Worm (Caenorhabditis elegans) whole organism, L4 larva: ENCODE data around the gene mak-1.

Source experiments
- F10B5.3 ChIP-seq: sonication (generic microtip); optimal IDR thresholded peaks from 2 replicates; lab custom pipeline; 2016; ENCODE audit warnings: mild to moderate bottlenecking, missing genetic modification characterization, missing compliant biosample characterization
- F44E2.7 ChIP-seq: fragments of 200-800 bp; sonication (Bioruptor generic); IDR thresholded peaks from 2 replicates; pipeline ENCODE4 v2.1.2; 2022; ENCODE audit warnings: missing genetic modification characterization, missing compliant biosample characterization
- F49E8.2 ChIP-seq: sonication (generic microtip); optimal IDR thresholded peaks from 2 replicates; lab custom pipeline; 2016; ENCODE audit warnings: missing compliant biosample characterization, mild to moderate bottlenecking, missing genetic modification characterization, borderline replicate concordance
- T26A8.4 ChIP-seq: fragments of 200-800 bp; sonication (Bioruptor generic); IDR thresholded peaks from 2 replicates; pipeline ENCODE4 v1.3.6; 2022; ENCODE audit warnings: missing genetic modification characterization, missing compliant biosample characterization
- Y75B8A.6 ChIP-seq: fragments of 200-800 bp; sonication (Bioruptor generic); IDR thresholded peaks from 2 replicates; pipeline ENCODE4 v1.3.6; 2022; ENCODE audit warnings: missing genetic modification reagents, missing genetic modification characterization, missing compliant biosample characterization
- aha-1 ChIP-seq: fragments of 150-350 bp; peaks from one replicate; lab custom pipeline; 2014; ENCODE audit warnings: missing biosample characterization, missing genetic modification characterization
- ama-1 ChIP-seq: fragments of 150-350 bp; optimal IDR thresholded peaks from 2 replicates; lab custom pipeline; 2014; ENCODE audit warnings: inconsistent platforms, mixed read lengths
- ceh-28 ChIP-seq: fragments of 150-350 bp; optimal IDR thresholded peaks from 2 replicates; lab custom pipeline; 2014; ENCODE audit warnings: missing biosample characterization, missing genetic modification reagents, missing genetic modification characterization
- ceh-62 ChIP-seq: sonication (generic microtip); optimal IDR thresholded peaks from 2 replicates; lab custom pipeline; 2017; ENCODE audit warnings: missing biosample characterization, missing genetic modification characterization
- cey-2 ChIP-seq: sonication (generic microtip); optimal IDR thresholded peaks from 3 replicates; lab custom pipeline; 2017; ENCODE audit warnings: missing genetic modification characterization, mild to moderate bottlenecking, missing compliant biosample characterization, antibody characterized with exemption, borderline replicate concordance; ENCODE audit not compliant: insufficient read depth
- daf-16 ChIP-seq, 3 experiments: sonication (generic microtip); optimal IDR thresholded peaks; 2 replicates each; lab custom pipeline; 2016 to 2017; ENCODE audit warnings: missing genetic modification characterization in 3 of 3, missing genetic modification reagents in 3 of 3, mild to moderate bottlenecking in 2 of 3, missing compliant biosample characterization in 2 of 3, missing biosample characterization in 1 of 3, moderate library complexity in 1 of 3
- daf-19 ChIP-seq: fragments of 200-800 bp; sonication (Bioruptor generic); conservative IDR thresholded peaks from 2 replicates; pipeline ENCODE4 v1.3.6; 2022; ENCODE audit warnings: missing genetic modification characterization, missing compliant biosample characterization
- dpl-1 ChIP-seq: fragments of 150-350 bp; optimal IDR thresholded peaks from 2 replicates; lab custom pipeline; 2014; ENCODE audit warnings: missing biosample characterization, missing genetic modification reagents, missing genetic modification characterization
- dve-1 ChIP-seq: sonication (generic microtip); optimal IDR thresholded peaks from 2 replicates; lab custom pipeline; 2017; ENCODE audit warnings: antibody characterized with exemption, mild to moderate bottlenecking, missing genetic modification characterization, missing compliant biosample characterization; ENCODE audit not compliant: insufficient read depth
- fkh-10 ChIP-seq: fragments of 150-350 bp; optimal IDR thresholded peaks from 2 replicates; lab custom pipeline; 2014; ENCODE audit warnings: missing biosample characterization, missing genetic modification reagents, missing genetic modification characterization
- fos-1 ChIP-seq: fragments of 150-350 bp; optimal IDR thresholded peaks from 2 replicates; lab custom pipeline; 2014; ENCODE audit warnings: missing biosample characterization, missing genetic modification characterization
- hlh-11 ChIP-seq: fragments of 200-800 bp; sonication (Bioruptor generic); optimal IDR thresholded peaks from 2 replicates; lab custom pipeline; 2018; ENCODE audit warnings: mild to moderate bottlenecking, missing genetic modification characterization, missing compliant biosample characterization
- hlh-30 ChIP-seq: sonication (generic microtip); optimal IDR thresholded peaks from 2 replicates; lab custom pipeline; 2017; ENCODE audit warnings: antibody characterized with exemption, mild to moderate bottlenecking, missing genetic modification characterization, missing compliant biosample characterization; ENCODE audit not compliant: insufficient read depth
- hmg-1.1 ChIP-seq: fragments of 200-800 bp; sonication (Bioruptor generic); IDR thresholded peaks from 2 replicates; pipeline ENCODE4 v1.3.6; 2022; ENCODE audit warnings: missing genetic modification reagents, missing genetic modification characterization, missing compliant biosample characterization
- lim-7 ChIP-seq: fragments of 200-800 bp; sonication (Bioruptor generic); IDR thresholded peaks from 2 replicates; pipeline ENCODE4 v1.3.6; 2022; ENCODE audit warnings: missing genetic modification characterization, missing compliant biosample characterization
- lin-29 ChIP-seq: fragments of 200-800 bp; sonication (Bioruptor generic); IDR thresholded peaks from 2 replicates; pipeline ENCODE4 v1.3.6; 2022; ENCODE audit warnings: missing genetic modification reagents, missing genetic modification characterization, missing compliant biosample characterization
- lin-38 ChIP-seq: fragments of 200-800 bp; sonication (Bioruptor generic); IDR thresholded peaks from 2 replicates; pipeline ENCODE4 v1.3.6; 2022; ENCODE audit warnings: missing genetic modification reagents, missing genetic modification characterization, missing compliant biosample characterization
- lsy-2 ChIP-seq, 2 experiments: fragments of 150-350 bp in 1 of 2; sonication (generic microtip) in 1 of 2; optimal IDR thresholded peaks; 2 replicates each; lab custom pipeline; 2014 to 2017; ENCODE audit warnings: missing biosample characterization in 2 of 2, missing genetic modification characterization in 2 of 2
- mdl-1 ChIP-seq, 2 experiments: fragments of 150-350 bp in 1 of 2; sonication (generic microtip) in 1 of 2; optimal IDR thresholded peaks; 2 replicates each; lab custom pipeline; 2014 to 2017; ENCODE audit warnings: missing biosample characterization in 2 of 2, missing genetic modification characterization in 2 of 2
- mep-1 ChIP-seq: fragments of 150-350 bp; sonication (generic microtip); optimal IDR thresholded peaks from 3 replicates; lab custom pipeline; 2014; ENCODE audit warnings: missing biosample characterization, missing genetic modification characterization
- mes-2 ChIP-seq: sonication (generic microtip); optimal IDR thresholded peaks from 2 replicates; lab custom pipeline; 2016; ENCODE audit warnings: missing genotype, mild to moderate bottlenecking, missing genetic modification characterization, missing compliant biosample characterization; ENCODE audit not compliant: poor library complexity, severe bottlenecking
- nhr-111 ChIP-seq: fragments of 200-800 bp; sonication (Bioruptor generic); optimal IDR thresholded peaks from 2 replicates; lab custom pipeline; 2018; ENCODE audit warnings: mild to moderate bottlenecking, missing genetic modification characterization, missing compliant biosample characterization
- nhr-28 ChIP-seq: fragments of 150-350 bp; optimal IDR thresholded peaks from 2 replicates; lab custom pipeline; 2014; ENCODE audit warnings: missing biosample characterization, missing genetic modification characterization
- nhr-48 ChIP-seq: sonication (generic microtip); optimal IDR thresholded peaks from 2 replicates; lab custom pipeline; 2016; ENCODE audit warnings: mild to moderate bottlenecking, missing genetic modification characterization, missing compliant biosample characterization
- nhr-6 ChIP-seq: fragments of 150-350 bp; optimal IDR thresholded peaks from 2 replicates; lab custom pipeline; 2014; ENCODE audit warnings: missing biosample characterization, missing genetic modification characterization
- set-16 ChIP-seq: fragments of 200-800 bp; sonication (Bioruptor generic); IDR thresholded peaks from 2 replicates; pipeline ENCODE4 v1.3.6; 2022; ENCODE audit warnings: missing genetic modification reagents, missing genetic modification characterization, missing compliant biosample characterization
- spr-1 ChIP-seq: sonication (generic microtip); optimal IDR thresholded peaks from 2 replicates; lab custom pipeline; 2016; ENCODE audit warnings: mild to moderate bottlenecking, missing genetic modification characterization, missing compliant biosample characterization
- tra-1 ChIP-seq: fragments of 200-800 bp; sonication (Bioruptor generic); IDR thresholded peaks from 2 replicates; pipeline ENCODE4 v1.3.6; 2022; ENCODE audit warnings: missing genetic modification reagents, missing genetic modification characterization, missing compliant biosample characterization
- unc-62 ChIP-seq, 3 experiments: fragments of 150-350 bp in 1 of 3; sonication (generic microtip); optimal IDR thresholded peaks in 2 of 3; peaks in 1 of 3; 1 replicate in 1 of 3; 2 replicates in 2 of 3; lab custom pipeline; 2014 to 2017; ENCODE audit warnings: missing biosample characterization in 3 of 3, missing genetic modification characterization in 3 of 3, missing genetic modification reagents in 3 of 3, missing genotype in 1 of 3
- zag-1 ChIP-seq: fragments of 150-350 bp; optimal IDR thresholded peaks from 2 replicates; lab custom pipeline; 2014; ENCODE audit warnings: missing biosample characterization, missing genetic modification characterization
- ztf-11 ChIP-seq: fragments of 150-350 bp; optimal IDR thresholded peaks from 2 replicates; lab custom pipeline; 2014; ENCODE audit warnings: missing biosample characterization, missing genetic modification characterization

Gene mak-1

ce11 chrII:8714913-8715447 lies 28.9 kb upstream of the mak-1 start, which contains the start of the genes rab-21 and T01B7.13:
TSS of gene rab-21 (minus strand) at chrII:8715013.
TSS of gene T01B7.13 (plus strand) at chrII:8715397.
- no peak for TF ChIP-seq mep-1 (tag; lab: Kevin White, UChicago)
- no peak for TF ChIP-seq set-16
- TF ChIP-seq daf-16 (GFP tag; optimal IDR thresholded peaks at IDR 0.05; lab: Kevin White, UChicago), result no peak
- TF ChIP-seq daf-16 (tag; optimal IDR thresholded peaks at IDR 0.05; lab: Kevin White, UChicago), result no peak
- no peak for TF ChIP-seq nhr-6 (tag; lab: Kevin White, UChicago)
- no peak for TF ChIP-seq fkh-10 (GFP tag; lab: Kevin White, UChicago)
- TF ChIP-seq nhr-48 (tag; lab: Kevin White, UChicago), result no peak
- no peak for TF ChIP-seq spr-1 (tag; lab: Kevin White, UChicago)
- no peak for TF ChIP-seq F10B5.3 (tag; lab: Kevin White, UChicago)
- no peak for TF ChIP-seq hmg-1.1 (GFP tag; lab: Robert Waterston, UW)
- no peak for TF ChIP-seq tra-1 (GFP tag; lab: Robert Waterston, UW)
- TF ChIP-seq ztf-11 (tag; lab: Kevin White, UChicago), result no peak
- no peak for TF ChIP-seq dve-1 (tag; lab: Kevin White, UChicago)
- TF ChIP-seq, all 104 proteins: peak for 0

- no peak for TF ChIP-seq daf-19 (GFP tag; lab: Robert Waterston, UW)
- peak; percentile 25 for TF ChIP-seq dpl-1
- peak; percentile 32; the same call in 1 of the 2 replicates for TF ChIP-seq lin-38 (GFP tag; lab: Robert Waterston, UW)
- TF ChIP-seq nhr-28 (tag; lab: Kevin White, UChicago), result peak; percentile 18
- TF ChIP-seq lin-29, result no peak
- TF ChIP-seq cey-2, result no peak
- TF ChIP-seq zag-1 (tag; lab: Kevin White, UChicago), result no peak
- peak; percentile 56 for TF ChIP-seq mes-2
- no peak for TF ChIP-seq ceh-62
- peak; percentile 1 for TF ChIP-seq hlh-30 (tag; lab: Kevin White, UChicago)
- peak; percentile 39 for TF ChIP-seq mep-1 (tag; lab: Kevin White, UChicago)
- TF ChIP-seq ceh-28 (tag; lab: Kevin White, UChicago), result no peak
- peak in 1 of 2 experiments; percentile 55 for TF ChIP-seq lsy-2 (tag; optimal IDR thresholded peaks at IDR 0.05; lab: Kevin White, UChicago)
- peak; percentile 12 for TF ChIP-seq hlh-11 (tag; lab: Kevin White, UChicago)
- no peak for TF ChIP-seq nhr-111
- TF ChIP-seq, all 104 proteins: peak for 8
These were observed 27.5 kb upstream of the mak-1 start, which contains the start of the genes cyn-11 and T01B7.5 for ce11 chrII:8716231-8716878. TSS of gene cyn-11 (minus strand) at chrII:8716281. TSS of gene T01B7.5 (plus strand) at chrII:8716828.

- no peak for TF ChIP-seq T26A8.4
- TF ChIP-seq hlh-11 (tag; lab: Kevin White, UChicago), result peak; percentile 14
- no peak for TF ChIP-seq F44E2.7 (GFP tag; lab: Robert Waterston, UW)
- TF ChIP-seq lim-7 (GFP tag; lab: Robert Waterston, UW), result no peak
- TF ChIP-seq fos-1 (tag; lab: Kevin White, UChicago), result no peak
- TF ChIP-seq mdl-1 (tag; optimal IDR thresholded peaks at IDR 0.05; lab: Kevin White, UChicago), result peak in 1 of 2 experiments; percentile 22
- peak; percentile 14 for TF ChIP-seq ama-1 (lab: Kevin White, UChicago)
- TF ChIP-seq unc-62 (GFP tag; optimal IDR thresholded peaks at IDR 0.05 in 1 of 2; lab: Kevin White, UChicago), result peak in 1 of 2 experiments; percentile 37
- no peak for TF ChIP-seq unc-62 (tag; optimal IDR thresholded peaks at IDR 0.05; lab: Kevin White, UChicago)
- TF ChIP-seq nhr-28 (tag; lab: Kevin White, UChicago), result peak; percentile 38
- TF ChIP-seq Y75B8A.6 (GFP tag; lab: Robert Waterston, UW), result no peak
- TF ChIP-seq F49E8.2 (tag; lab: Kevin White, UChicago), result no peak
- no peak for TF ChIP-seq tra-1 (GFP tag; lab: Robert Waterston, UW)
- no peak for TF ChIP-seq aha-1 (tag; lab: Kevin White, UChicago)
These were observed 26.3 kb upstream of the mak-1 start for ce11 chrII:8717579-8717978.
